Worm (Caenorhabditis elegans) whole organism, early embryonic: ENCODE measurements around the gene C48D1.9.

Experiments
- flt-1 ChIP-seq: fragments of 200-800 bp; sonication (Bioruptor generic); IDR thresholded peaks from 2 replicates; pipeline ENCODE4 v1.3.6; 2022; ENCODE audit warnings: missing genetic modification characterization, missing compliant biosample characterization
- hmg-4 ChIP-seq: fragments of 200-800 bp; sonication (Bioruptor generic); optimal IDR thresholded peaks from 2 replicates; lab custom pipeline; 2018; ENCODE audit warnings: mild to moderate bottlenecking, missing genetic modification characterization, missing compliant biosample characterization
- hnd-1 ChIP-seq: sonication (generic microtip); optimal IDR thresholded peaks from 2 replicates; lab custom pipeline; 2016; ENCODE audit warnings: missing genetic modification characterization, missing compliant biosample characterization

DNA sequence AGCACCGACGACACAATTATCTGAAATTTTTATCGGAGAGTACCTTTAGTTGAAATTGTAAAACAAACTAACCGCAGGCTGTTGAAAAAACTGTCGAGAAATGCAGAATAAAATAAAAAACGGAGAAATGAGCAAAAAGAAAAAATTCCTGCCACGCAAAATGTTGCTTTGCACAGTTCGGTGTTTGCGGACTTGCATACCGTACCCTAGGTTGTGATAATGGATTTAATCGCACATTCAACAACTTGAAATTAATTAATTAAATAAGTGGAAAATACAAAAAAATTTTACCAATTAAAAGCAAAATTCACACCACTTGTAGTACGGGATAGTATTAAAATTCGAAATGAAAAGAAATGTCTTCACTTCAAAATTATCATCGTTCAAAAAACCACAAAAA is 21.9 kb upstream of the C48D1.9 start:
- TF ChIP-seq hmg-4 (no peak), flt-1 (no peak), hnd-1 (tag; lab: Kevin White, UChicago) (no peak)
